Worm (Caenorhabditis elegans) whole organism, L3 larva: Measurements from ENCODE around the gene gly-3.

Experiments used
- aly-2 ChIP-seq: fragments of 150-350 bp; optimal IDR thresholded peaks from 2 replicates; lab custom pipeline; 2014; ENCODE audit warnings: missing biosample characterization, missing genetic modification characterization
- ceh-16 ChIP-seq: sonication (generic microtip); optimal IDR thresholded peaks from 2 replicates; lab custom pipeline; 2017; ENCODE audit warnings: missing biosample characterization, missing genetic modification characterization
- egl-5 ChIP-seq: fragments of 150-350 bp; optimal IDR thresholded peaks from 2 replicates; lab custom pipeline; 2017; ENCODE audit warnings: missing biosample characterization, missing genetic modification reagents, missing genetic modification characterization, inconsistent platforms
- lin-39 ChIP-seq: fragments of 150-350 bp; optimal IDR thresholded peaks from 2 replicates; lab custom pipeline; 2018; ENCODE audit warnings: missing biosample characterization, missing genetic modification reagents, missing genetic modification characterization
- nhr-25 ChIP-seq: sonication (generic microtip); optimal IDR thresholded peaks from 2 replicates; lab custom pipeline; 2017; ENCODE audit warnings: missing biosample characterization, missing genetic modification characterization
- nhr-76 ChIP-seq: fragments of 150-350 bp; sonication (generic microtip); optimal IDR thresholded peaks from 5 replicates; lab custom pipeline; 2014; ENCODE audit warnings: missing biosample characterization, missing genetic modification characterization
- sea-2 ChIP-seq: fragments of 150-350 bp; sonication (generic microtip); optimal IDR thresholded peaks from 4 replicates; lab custom pipeline; 2014; ENCODE audit warnings: missing biosample characterization, missing genetic modification reagents, missing genetic modification characterization
- snpc-4 ChIP-seq: fragments of 150-350 bp; optimal IDR thresholded peaks from 2 replicates; lab custom pipeline; 2014; ENCODE audit warnings: missing biosample characterization, missing genetic modification characterization
- tbx-2 ChIP-seq: sonication (generic microtip); optimal IDR thresholded peaks from 2 replicates; lab custom pipeline; 2016; ENCODE audit warnings: mild to moderate bottlenecking, missing genetic modification characterization, missing compliant biosample characterization
- unc-39 ChIP-seq: sonication (generic microtip); optimal IDR thresholded peaks from 4 replicates; lab custom pipeline; 2017; ENCODE audit warnings: missing biosample characterization, missing genetic modification characterization
- unc-62 ChIP-seq: fragments of 150-350 bp; sonication (generic microtip); optimal IDR thresholded peaks from 4 replicates; lab custom pipeline; 2014; ENCODE audit warnings: missing biosample characterization, missing genetic modification reagents, missing genetic modification characterization
- zag-1 ChIP-seq: fragments of 150-350 bp; optimal IDR thresholded peaks from 2 replicates; lab custom pipeline; 2014; ENCODE audit warnings: missing biosample characterization, missing genetic modification characterization

- TF ChIP-seq nhr-25 (tag; lab: Kevin White, UChicago) = no peak
- no peak for TF ChIP-seq egl-5 (tag; lab: Kevin White, UChicago)
- no peak for TF ChIP-seq nhr-76 (tag; lab: Kevin White, UChicago)
- TF ChIP-seq ceh-16 (tag; lab: Kevin White, UChicago) = no peak
- no peak for TF ChIP-seq snpc-4 (tag; lab: Kevin White, UChicago)
- no peak for TF ChIP-seq lin-39
- TF ChIP-seq unc-62 (GFP tag; lab: Kevin White, UChicago) = no peak
- TF ChIP-seq sea-2 = no peak
- no peak for TF ChIP-seq aly-2 (tag; lab: Kevin White, UChicago)
- no peak for TF ChIP-seq unc-39 (tag; lab: Kevin White, UChicago)
- no peak for TF ChIP-seq tbx-2 (tag; lab: Kevin White, UChicago)
- TF ChIP-seq zag-1 = no peak
Measured at ce11 chrIII:7880132-7880715, 37.3 kb downstream of the gly-3 start.
